Fruit fly (Drosophila melanogaster) whole organism, prepupa: ENCODE measurements around the gene EloA.

Experiments used
- CG10631 ChIP-seq: fragments of 200-800 bp; sonication (Bioruptor generic); optimal IDR thresholded peaks from 2 replicates; lab custom pipeline; 2016; ENCODE audit warnings: missing biosample characterization, missing genetic modification characterization
- Eip75B ChIP-seq: fragments of 200-800 bp; sonication (Bioruptor generic); optimal IDR thresholded peaks from 3 replicates; lab custom pipeline; 2016; ENCODE audit warnings: missing biosample characterization, missing genetic modification characterization
- Eip78C ChIP-seq: fragments of 200-800 bp; sonication (Bioruptor generic); peaks from one replicate; lab custom pipeline; 2016; ENCODE audit warnings: missing biosample characterization, missing genetic modification characterization

DNA sequence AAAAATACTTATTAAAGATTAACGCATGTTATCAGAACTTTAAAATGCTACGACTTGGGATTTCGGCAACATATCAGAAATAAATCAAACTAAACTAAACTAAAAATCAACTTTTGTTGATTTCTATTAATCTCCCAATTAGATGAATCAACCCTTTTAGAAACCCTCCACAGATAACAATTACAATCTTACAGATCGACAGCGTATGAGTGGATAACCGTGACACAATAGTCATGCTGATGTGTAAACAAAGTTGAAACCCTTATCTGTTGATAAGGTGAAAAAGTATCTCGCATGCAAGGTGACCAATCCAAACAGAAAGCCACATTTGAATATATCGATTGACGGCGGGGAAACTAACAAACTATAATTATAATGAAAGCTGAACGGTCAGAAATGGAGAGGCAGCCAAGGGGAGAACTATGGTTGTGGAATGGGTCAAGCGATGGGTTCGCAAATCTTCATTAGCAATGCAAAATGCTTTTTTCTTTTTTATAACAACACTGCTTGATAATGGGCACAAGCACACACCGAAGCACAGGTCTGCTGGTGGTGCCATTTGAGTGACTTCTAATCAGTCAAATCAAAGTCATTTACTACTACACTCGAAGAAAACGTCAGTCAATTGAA is 34.1 kb upstream of the EloA start:
- TF ChIP-seq Eip78C (no peak), CG10631 (no peak), Eip75B (GFP tag; lab: Kevin White, UChicago) (no peak)
